Worm (Caenorhabditis elegans): ENCODE results near the gene F28C6.8.
A peak's percentile ranks its signal among the peaks of the same experiment; 100 is the strongest.

Gene F28C6.8

ce11 chrII:8568234-8568969 is 38.2 kb upstream of the F28C6.8 start:
- no peak for TF ChIP-seq sup-37 (GFP tag; optimal IDR thresholded peaks at IDR 0.05)
- no peak for TF ChIP-seq zag-1 (tag; optimal IDR thresholded peaks at IDR 0.05)
- TF ChIP-seq nhr-237 (tag; optimal IDR thresholded peaks at IDR 0.05), result no peak
- no peak for TF ChIP-seq nhr-19 (GFP tag; conservative IDR thresholded peaks at IDR 0.05)
- TF ChIP-seq lsy-2 (tag; optimal IDR thresholded peaks at IDR 0.05), result no peak
- no peak for TF ChIP-seq skn-1 (tag; optimal IDR thresholded peaks at IDR 0.05)
- no peak for TF ChIP-seq hpl-2 (GFP tag; optimal IDR thresholded peaks at IDR 0.05)
- no peak for TF ChIP-seq ceh-82 (tag; optimal IDR thresholded peaks at IDR 0.05)
- TF ChIP-seq nhr-11 (tag; optimal IDR thresholded peaks at IDR 0.05), result no peak
- no peak for TF ChIP-seq grh-1 (GFP tag; IDR thresholded peaks at IDR 0.05)
- no peak for TF ChIP-seq ceh-90 (tag; optimal IDR thresholded peaks at IDR 0.05)

- TF ChIP-seq hpl-2 (GFP tag; optimal IDR thresholded peaks at IDR 0.05), result peak; percentile 45
- peak; percentile 91 for TF ChIP-seq nhr-47 (tag; optimal IDR thresholded peaks at IDR 0.05)
- TF ChIP-seq nhr-76 (tag; optimal IDR thresholded peaks at IDR 0.05), result no peak
- TF ChIP-seq nhr-85 (tag), result peak; percentile 91
- no peak for TF ChIP-seq tlp-1 (tag; optimal IDR thresholded peaks at IDR 0.05)
- TF ChIP-seq ceh-88 (GFP tag; IDR thresholded peaks at IDR 0.05), result peak; percentile 79
- peak; percentile 52; the same call in 1 of the 2 replicates for TF ChIP-seq mab-9 (GFP tag; IDR thresholded peaks at IDR 0.05)
- TF ChIP-seq nhr-28 (tag; optimal IDR thresholded peaks at IDR 0.05), result no peak
- TF ChIP-seq C04F5.9 (tag; optimal IDR thresholded peaks at IDR 0.05), result peak; percentile 85
- peak; percentile 86 for TF ChIP-seq blmp-1 (tag; optimal IDR thresholded peaks at IDR 0.05)
- no peak for TF ChIP-seq hlh-17 (GFP tag; optimal IDR thresholded peaks at IDR 0.05; ENCODE audit: borderline replicate concordance)
- TF ChIP-seq sup-37 (GFP tag; optimal IDR thresholded peaks at IDR 0.05), result no peak
- TF ChIP-seq ztf-11 (tag; optimal IDR thresholded peaks at IDR 0.05), result peak in 1 of 2 experiments; percentile 56
- TF ChIP-seq mef-2 (tag; optimal IDR thresholded peaks at IDR 0.05), result peak; percentile 29
- peak; percentile 86 for TF ChIP-seq snpc-4 (tag; optimal IDR thresholded peaks at IDR 0.05)
- no peak for TF ChIP-seq ets-5 (GFP tag; IDR thresholded peaks at IDR 0.05)
- TF ChIP-seq fkh-4 (tag; optimal IDR thresholded peaks at IDR 0.05; ENCODE audit: borderline replicate concordance), result peak; percentile 11
- TF ChIP-seq ceh-63 (GFP tag; optimal IDR thresholded peaks at IDR 0.05), result no peak
- peak in 4 of 6 experiments; percentile 11 to 91 (median 82) for TF ChIP-seq elt-3 (tag; optimal IDR thresholded peaks at IDR 0.05)
- TF ChIP-seq ama-1 (optimal IDR thresholded peaks at IDR 0.05), result no peak
- TF ChIP-seq dsc-1 (tag; optimal IDR thresholded peaks at IDR 0.05), result peak; percentile 82
- peak; percentile 66 for TF ChIP-seq elt-2 (tag; optimal IDR thresholded peaks at IDR 0.05)
- TF ChIP-seq egl-13 (tag; optimal IDR thresholded peaks at IDR 0.05), result peak; percentile 74
- no peak for TF ChIP-seq nhr-84 (tag; optimal IDR thresholded peaks at IDR 0.05)
- peak; percentile 73 for TF ChIP-seq lir-3 (tag; optimal IDR thresholded peaks at IDR 0.05; ENCODE audit: poor library complexity)
- TF ChIP-seq efl-1 (optimal IDR thresholded peaks at IDR 0.05), result peak; percentile 82 to 98
- peak; percentile 97 to 100 for TF ChIP-seq efl-1 (GFP tag; optimal IDR thresholded peaks at IDR 0.05 in 1 of 2)
- TF ChIP-seq sox-4 (tag; optimal IDR thresholded peaks at IDR 0.05), result peak; percentile 30
- peak; percentile 30 for TF ChIP-seq aly-2 (tag; optimal IDR thresholded peaks at IDR 0.05)
- TF ChIP-seq unc-30 (tag; optimal IDR thresholded peaks at IDR 0.05), result no peak
- TF ChIP-seq unc-86 (tag; optimal IDR thresholded peaks at IDR 0.05), result peak; percentile 79
- TF ChIP-seq irx-1 (tag; optimal IDR thresholded peaks at IDR 0.05), result peak; percentile 54
- peak; percentile 47 for TF ChIP-seq lin-39 (tag; optimal IDR thresholded peaks at IDR 0.05)
- peak; percentile 81 for TF ChIP-seq jun-1 (tag; optimal IDR thresholded peaks at IDR 0.05)
- TF ChIP-seq tbx-2 (tag; optimal IDR thresholded peaks at IDR 0.05), result peak; percentile 91
- TF ChIP-seq fkh-10 (GFP tag; optimal IDR thresholded peaks at IDR 0.05), result peak; percentile 72
- peak; percentile 84 for TF ChIP-seq nhr-90 (tag; optimal IDR thresholded peaks at IDR 0.05; ENCODE audit: poor library complexity)
- peak; percentile 96 for TF ChIP-seq isw-1 (GFP tag; IDR thresholded peaks at IDR 0.05)
- peak; percentile 95 for TF ChIP-seq snu-23 (GFP tag; optimal IDR thresholded peaks at IDR 0.05)
- TF ChIP-seq lin-14 (GFP tag; optimal IDR thresholded peaks at IDR 0.05), result peak; percentile 93
These were observed 37.3 kb upstream of the F28C6.8 start, which contains the start of the genes col-38 and rpl-5 for ce11 chrII:8569038-8569977. Gene col-38, minus strand, starts transcription at chrII:8569088. Gene rpl-5, plus strand, starts transcription at chrII:8569927.

Measured in whole organism, L1 larva.